Fruit fly (Drosophila melanogaster): ENCODE results near the gene CG3987.
A peak's percentile ranks its signal among the peaks of the same experiment; 100 is the strongest.

CG3987 gene

DNA sequence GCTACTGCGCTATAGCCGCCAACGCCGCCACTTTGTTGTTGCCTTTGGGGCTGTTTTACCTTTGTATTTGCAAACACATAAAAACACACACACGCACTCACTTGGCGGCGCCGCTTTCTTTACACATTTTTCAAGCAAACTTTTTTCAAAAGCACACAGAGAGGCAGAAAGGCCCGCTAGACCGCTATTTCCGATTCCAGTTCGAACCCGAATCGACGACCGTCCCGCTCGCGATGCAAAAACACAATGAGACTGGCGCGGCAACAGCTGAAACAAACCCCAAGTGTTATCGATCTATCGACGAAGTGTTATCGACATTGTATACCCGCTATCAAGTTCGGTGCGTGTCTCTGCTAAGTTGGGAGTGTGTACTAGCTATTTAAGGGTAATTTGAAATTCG, 8.1 kb upstream of the CG3987 start, which contains the start of gene CG42788 (continued):
- peak; percentile 52 for TF ChIP-seq CG7839 (tag; optimal IDR thresholded peaks at IDR 0.05)
- TF ChIP-seq chm (GFP tag; IDR thresholded peaks at IDR 0.05), result no peak
- TF ChIP-seq sd (tag; optimal IDR thresholded peaks at IDR 0.05), result peak; percentile 92
- TF ChIP-seq Dip2 (GFP tag; IDR thresholded peaks at IDR 0.05), result no peak
- TF ChIP-seq CG30020 (tag; optimal IDR thresholded peaks at IDR 0.05), result no peak
- peak; percentile 52 for TF ChIP-seq Hand (GFP tag; optimal IDR thresholded peaks at IDR 0.05)
- TF ChIP-seq CG31365 (tag; optimal IDR thresholded peaks at IDR 0.05), result no peak
- TF ChIP-seq prd (optimal IDR thresholded peaks at IDR 0.05), result no peak
- no peak for TF ChIP-seq prd (GFP tag; IDR thresholded peaks at IDR 0.05)
- TF ChIP-seq CG14710 (tag; optimal IDR thresholded peaks at IDR 0.05), result peak; percentile 51
- peak; percentile 17 for TF ChIP-seq p53 (GFP tag; optimal IDR thresholded peaks at IDR 0.05)
- no peak for TF ChIP-seq sc (optimal IDR thresholded peaks at IDR 0.05)
- TF ChIP-seq sc (GFP tag; optimal IDR thresholded peaks at IDR 0.05), result no peak
- no peak for TF ChIP-seq CG14441 (GFP tag; IDR thresholded peaks at IDR 0.05)
- TF ChIP-seq CrebB (tag; optimal IDR thresholded peaks at IDR 0.05), result peak; percentile 89
- TF ChIP-seq CG8478 (optimal IDR thresholded peaks at IDR 0.05), result no peak
- no peak for TF ChIP-seq CG31224 (GFP tag; IDR thresholded peaks at IDR 0.05)
- TF ChIP-seq CG10321 (GFP tag; IDR thresholded peaks at IDR 0.05), result no peak
- TF ChIP-seq HLH3B (GFP tag; IDR thresholded peaks at IDR 0.05), result no peak
- TF ChIP-seq CG7372 (GFP tag; IDR thresholded peaks at IDR 0.05), result no peak
- TF ChIP-seq CG8765 (GFP tag; IDR thresholded peaks at IDR 0.05), result no peak
- no peak for TF ChIP-seq fd96Cb (tag; optimal IDR thresholded peaks at IDR 0.05)
- TF ChIP-seq yki (optimal IDR thresholded peaks at IDR 0.05), result no peak
- TF ChIP-seq Camta (GFP tag; optimal IDR thresholded peaks at IDR 0.05), result peak; percentile 33
- peak; percentile 63 for TF ChIP-seq CG17385 (GFP tag; optimal IDR thresholded peaks at IDR 0.05)
- TF ChIP-seq CG2678 (tag; optimal IDR thresholded peaks at IDR 0.05), result peak; percentile 45
- TF ChIP-seq HLH54F (GFP tag; optimal IDR thresholded peaks at IDR 0.05), result peak; percentile 57
- peak; percentile 61 for TF ChIP-seq CG12219 (GFP tag; optimal IDR thresholded peaks at IDR 0.05)
- TF ChIP-seq CG17612 (GFP tag; IDR thresholded peaks at IDR 0.05), result no peak
- TF ChIP-seq CG12071 (GFP tag; optimal IDR thresholded peaks at IDR 0.05), result peak; percentile 61
- TF ChIP-seq sima (GFP tag; optimal IDR thresholded peaks at IDR 0.05), result peak; percentile 40
- TF ChIP-seq gsb-n (tag; optimal IDR thresholded peaks at IDR 0.05), result peak; percentile 65
- peak; percentile 56 for TF ChIP-seq CG3065 (GFP tag; optimal IDR thresholded peaks at IDR 0.05)
- peak; percentile 66 for TF ChIP-seq CG10543 (GFP tag; optimal IDR thresholded peaks at IDR 0.05)
- peak; percentile 95 for TF ChIP-seq Jarid2 (GFP tag; optimal IDR thresholded peaks at IDR 0.05)
- peak; percentile 59 to 75 for TF ChIP-seq dpn (GFP tag; optimal IDR thresholded peaks at IDR 0.05)
- TF ChIP-seq Dad (GFP tag; optimal IDR thresholded peaks at IDR 0.05), result peak; percentile 85
- no peak for TF ChIP-seq CG8944 (GFP tag; optimal IDR thresholded peaks at IDR 0.05)
- no peak for TF ChIP-seq Gsc (GFP tag; IDR thresholded peaks at IDR 0.05)
- peak; percentile 20 for TF ChIP-seq CG17186 (GFP tag; optimal IDR thresholded peaks at IDR 0.05)
- peak; percentile 60 for TF ChIP-seq Dip3 (GFP tag; optimal IDR thresholded peaks at IDR 0.05)
- no peak for TF ChIP-seq jigr1 (GFP tag; IDR thresholded peaks at IDR 0.05)
- no peak for TF ChIP-seq CG6654 (GFP tag; optimal IDR thresholded peaks at IDR 0.05)
- no peak for TF ChIP-seq Scr (GFP tag; IDR thresholded peaks at IDR 0.05; ENCODE audit: partially characterized antibody)
- no peak for TF ChIP-seq CG11247 (GFP tag; IDR thresholded peaks at IDR 0.05)
- TF ChIP-seq corto (GFP tag; optimal IDR thresholded peaks at IDR 0.05), result no peak
- TF ChIP-seq pho (GFP tag; optimal IDR thresholded peaks at IDR 0.05), result peak; percentile 84
- TF ChIP-seq CG12155 (GFP tag; optimal IDR thresholded peaks at IDR 0.05), result peak; percentile 54
- TF ChIP-seq odd (GFP tag; optimal IDR thresholded peaks at IDR 0.05), result peak; percentile 48
- TF ChIP-seq trem (tag; optimal IDR thresholded peaks at IDR 0.05), result peak; percentile 66
- TF ChIP-seq sob (GFP tag; IDR thresholded peaks at IDR 0.05), result no peak
- peak; percentile 69 for TF ChIP-seq wek (GFP tag; optimal IDR thresholded peaks at IDR 0.05)
- TF ChIP-seq CG10462 (GFP tag; optimal IDR thresholded peaks at IDR 0.05), result peak; percentile 84

Data from whole organism, embryonic.